Worm (Caenorhabditis elegans) whole organism, mixed stage, embryonic: ENCODE data around the gene C47E12.11.

Experiments used
- ceh-83 ChIP-seq: fragments of 200-800 bp; sonication (Bioruptor generic); optimal IDR thresholded peaks from 2 replicates; lab custom pipeline; 2018; ENCODE audit warnings: mild to moderate bottlenecking, missing genetic modification characterization, missing compliant biosample characterization
- elt-1 ChIP-seq: sonication (generic microtip); optimal IDR thresholded peaks from 2 replicates; lab custom pipeline; 2017; ENCODE audit warnings: missing genetic modification characterization, mild to moderate bottlenecking, missing compliant biosample characterization, antibody characterized with exemption, moderate library complexity, borderline replicate concordance; ENCODE audit not compliant: insufficient read depth

DNA sequence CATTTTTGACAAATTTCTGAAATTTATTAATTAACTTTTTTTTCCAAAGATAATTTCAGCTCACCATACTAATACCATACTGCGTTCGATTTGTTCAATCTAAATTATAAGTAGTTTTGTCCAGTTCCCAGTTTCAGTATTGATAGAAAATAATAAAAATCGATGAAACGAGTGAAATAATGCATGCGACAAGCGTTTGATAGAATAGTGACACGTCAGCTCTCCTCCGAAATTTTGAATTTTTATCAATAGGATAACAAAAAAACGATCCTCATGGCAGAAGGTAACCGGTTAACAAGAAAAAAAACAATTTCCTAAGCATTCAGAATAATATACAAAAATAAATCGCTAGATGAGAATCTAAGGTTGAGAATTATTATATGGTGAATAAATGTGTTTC lies 32.5 kb downstream of the C47E12.11 start, which contains the start of gene C47E12.3:
- TF ChIP-seq elt-1 (tag; lab: Kevin White, UChicago) (no peak), ceh-83 (GFP tag; lab: Kevin White, UChicago) (no peak)
